Worm (Caenorhabditis elegans) whole organism, late embryonic: ENCODE results near the gene srbc-65.

ENCODE experiments used
- C08G9.2 ChIP-seq: sonication (generic microtip); optimal IDR thresholded peaks from 2 replicates; lab custom pipeline; 2016; ENCODE audit warnings: mild to moderate bottlenecking, missing genetic modification characterization, moderate library complexity, missing compliant biosample characterization
- F13H6.1 ChIP-seq: sonication (generic microtip); optimal IDR thresholded peaks from 2 replicates; lab custom pipeline; 2016; ENCODE audit warnings: missing genetic modification characterization, missing compliant biosample characterization
- ahr-1 ChIP-seq: sonication (generic microtip); optimal IDR thresholded peaks from 2 replicates; lab custom pipeline; 2016; ENCODE audit warnings: missing genetic modification characterization, missing compliant biosample characterization
- ama-1 ChIP-seq: fragments of 150-350 bp; optimal IDR thresholded peaks from 2 replicates; lab custom pipeline; 2014
- ceh-14 ChIP-seq: sonication (generic microtip); optimal IDR thresholded peaks from 2 replicates; lab custom pipeline; 2016; ENCODE audit warnings: missing genotype, missing genetic modification characterization, missing compliant biosample characterization
- ceh-19 ChIP-seq: fragments of 200-800 bp; sonication (Bioruptor generic); optimal IDR thresholded peaks from 2 replicates; lab custom pipeline; 2018; ENCODE audit warnings: mild to moderate bottlenecking, missing genetic modification characterization, missing compliant biosample characterization
- ceh-22 ChIP-seq: sonication (generic microtip); optimal IDR thresholded peaks from 2 replicates; lab custom pipeline; 2017; ENCODE audit warnings: missing biosample characterization, missing genetic modification characterization
- ceh-31 ChIP-seq: sonication (generic microtip); optimal IDR thresholded peaks from 2 replicates; lab custom pipeline; 2016; ENCODE audit warnings: missing genetic modification characterization, missing compliant biosample characterization
- ceh-34 ChIP-seq: sonication (generic microtip); optimal IDR thresholded peaks from 2 replicates; lab custom pipeline; 2016; ENCODE audit warnings: mild to moderate bottlenecking, missing genetic modification characterization, missing compliant biosample characterization
- ceh-48 ChIP-seq: sonication (generic microtip); optimal IDR thresholded peaks from 2 replicates; lab custom pipeline; 2016; ENCODE audit warnings: missing genetic modification characterization, inconsistent platforms, missing compliant biosample characterization
- ceh-6 ChIP-seq: fragments of 200-800 bp; sonication (Bioruptor generic); optimal IDR thresholded peaks from 2 replicates; lab custom pipeline; 2018; ENCODE audit warnings: mild to moderate bottlenecking, missing genetic modification characterization, missing compliant biosample characterization
- dmd-4 ChIP-seq: sonication (generic microtip); optimal IDR thresholded peaks from 2 replicates; lab custom pipeline; 2016; ENCODE audit warnings: borderline replicate concordance, missing genetic modification characterization, missing compliant biosample characterization
- elt-2 ChIP-seq: sonication (generic microtip); optimal IDR thresholded peaks from 2 replicates; lab custom pipeline; 2016; ENCODE audit warnings: missing genetic modification reagents, missing genetic modification characterization, missing compliant biosample characterization
- elt-4 ChIP-seq: sonication (generic microtip); optimal IDR thresholded peaks from 2 replicates; lab custom pipeline; 2016; ENCODE audit warnings: missing genetic modification characterization, missing compliant biosample characterization
- fkh-10 ChIP-seq: fragments of 150-350 bp; optimal IDR thresholded peaks from 2 replicates; lab custom pipeline; 2014; ENCODE audit warnings: missing biosample characterization, missing genetic modification reagents, missing genetic modification characterization
- gmeb-2 ChIP-seq: sonication (generic microtip); optimal IDR thresholded peaks from 2 replicates; lab custom pipeline; 2016; ENCODE audit warnings: missing genetic modification characterization, inconsistent platforms, missing compliant biosample characterization
- hlh-15 ChIP-seq: sonication (generic microtip); optimal IDR thresholded peaks from 2 replicates; lab custom pipeline; 2016; ENCODE audit warnings: missing genetic modification characterization, missing compliant biosample characterization
- hlh-8 ChIP-seq: sonication (generic microtip); optimal IDR thresholded peaks from 2 replicates; lab custom pipeline; 2016; ENCODE audit warnings: missing genotype, missing genetic modification characterization, missing compliant biosample characterization
- nfya-1 ChIP-seq: sonication (generic microtip); optimal IDR thresholded peaks from 2 replicates; lab custom pipeline; 2017; ENCODE audit warnings: missing genetic modification characterization, mild to moderate bottlenecking, missing compliant biosample characterization, antibody characterized with exemption, moderate library complexity
- nhr-11 ChIP-seq: fragments of 150-350 bp; optimal IDR thresholded peaks from 2 replicates; lab custom pipeline; 2014; ENCODE audit warnings: missing biosample characterization, missing genetic modification characterization
- npax-4 ChIP-seq: sonication (generic microtip); optimal IDR thresholded peaks from 2 replicates; lab custom pipeline; 2016; ENCODE audit warnings: missing genetic modification characterization, missing compliant biosample characterization
- pax-1 ChIP-seq: fragments of 150-350 bp; optimal IDR thresholded peaks from 2 replicates; lab custom pipeline; 2014; ENCODE audit warnings: missing biosample characterization, missing genetic modification characterization
- pha-2 ChIP-seq: sonication (generic microtip); optimal IDR thresholded peaks from 2 replicates; lab custom pipeline; 2017; ENCODE audit warnings: mild to moderate bottlenecking, missing genetic modification characterization, missing compliant biosample characterization
- pqm-1 ChIP-seq: sonication (generic microtip); optimal IDR thresholded peaks from 2 replicates; lab custom pipeline; 2016; ENCODE audit warnings: missing genetic modification characterization, missing compliant biosample characterization
- rnt-1 ChIP-seq: sonication (generic microtip); optimal IDR thresholded peaks from 2 replicates; lab custom pipeline; 2016; ENCODE audit warnings: missing genetic modification characterization, missing compliant biosample characterization
- sox-2 ChIP-seq: fragments of 200-800 bp; sonication (Bioruptor generic); IDR thresholded peaks from 2 replicates; pipeline ENCODE4 v1.3.6; 2022; ENCODE audit warnings: missing genetic modification reagents, missing genetic modification characterization, missing compliant biosample characterization
- syd-9 ChIP-seq: sonication (generic microtip); optimal IDR thresholded peaks from 2 replicates; lab custom pipeline; 2016; ENCODE audit warnings: mild to moderate bottlenecking, missing genetic modification characterization, moderate library complexity, missing compliant biosample characterization
- tbx-7 ChIP-seq: sonication (generic microtip); optimal IDR thresholded peaks from 2 replicates; lab custom pipeline; 2016; ENCODE audit warnings: missing genotype, missing genetic modification characterization, missing compliant biosample characterization
- ttx-3 ChIP-seq: sonication (generic microtip); optimal IDR thresholded peaks from 2 replicates; lab custom pipeline; 2016; ENCODE audit warnings: missing genetic modification reagents, missing genetic modification characterization, missing compliant biosample characterization
- unc-3 ChIP-seq, 2 experiments: fragments of 200-800 bp in 1 of 2; sonication (Bioruptor generic) in 1 of 2; sonication (generic microtip) in 1 of 2; conservative IDR thresholded peaks in 1 of 2; optimal IDR thresholded peaks in 1 of 2; 2 replicates each; pipeline versions ENCODE4 v1.3.6 to Lab custom; 2016 to 2022; ENCODE audit warnings: missing compliant biosample characterization in 2 of 2, missing genetic modification characterization in 2 of 2, missing genetic modification reagents in 1 of 2
- unc-42 ChIP-seq: sonication (generic microtip); optimal IDR thresholded peaks from 2 replicates; lab custom pipeline; 2016; ENCODE audit warnings: missing genotype, missing genetic modification characterization, missing compliant biosample characterization
- unc-55 ChIP-seq: sonication (generic microtip); optimal IDR thresholded peaks from 2 replicates; lab custom pipeline; 2017; ENCODE audit warnings: missing biosample characterization, missing genetic modification reagents, missing genetic modification characterization
- zip-5 ChIP-seq: sonication (generic microtip); optimal IDR thresholded peaks from 2 replicates; lab custom pipeline; 2016; ENCODE audit warnings: missing genetic modification characterization, missing compliant biosample characterization
- ztf-16 ChIP-seq: sonication (generic microtip); optimal IDR thresholded peaks from 2 replicates; lab custom pipeline; 2017; ENCODE audit warnings: missing genetic modification characterization, missing compliant biosample characterization

Gene srbc-65

ce11 chrV:16526858-16527257 is 23.9 kb upstream of the srbc-65 start, which contains the start of gene F36D3.8:
TSS of gene F36D3.8 (plus strand) at chrV:16527158.
- no peak for TF ChIP-seq tbx-7 (tag; lab: Kevin White, UChicago)
- no peak for TF ChIP-seq ceh-14 (tag; lab: Kevin White, UChicago)
- no peak for TF ChIP-seq hlh-8 (tag; lab: Kevin White, UChicago)
- no peak for TF ChIP-seq ceh-6 (GFP tag; lab: Kevin White, UChicago)
- no peak for TF ChIP-seq ceh-31 (tag; lab: Kevin White, UChicago)
- TF ChIP-seq pax-1, result no peak
- no peak for TF ChIP-seq rnt-1 (tag; lab: Kevin White, UChicago)
- TF ChIP-seq syd-9 (tag; lab: Kevin White, UChicago), result no peak
- no peak for TF ChIP-seq nhr-11 (tag; lab: Kevin White, UChicago)
- no peak for TF ChIP-seq ceh-34 (tag; lab: Kevin White, UChicago)
- no peak for TF ChIP-seq hlh-15 (tag; lab: Kevin White, UChicago)
- TF ChIP-seq ceh-19, result no peak
- TF ChIP-seq nfya-1 (tag; lab: Kevin White, UChicago), result no peak
- no peak for TF ChIP-seq unc-42
- TF ChIP-seq C08G9.2 (tag; lab: Kevin White, UChicago), result no peak
- TF ChIP-seq pqm-1, result no peak
- no peak for TF ChIP-seq npax-4 (tag; lab: Kevin White, UChicago)
- TF ChIP-seq pha-2 (tag; lab: Kevin White, UChicago), result no peak
- no peak for TF ChIP-seq ceh-22 (tag; lab: Kevin White, UChicago)

DNA sequence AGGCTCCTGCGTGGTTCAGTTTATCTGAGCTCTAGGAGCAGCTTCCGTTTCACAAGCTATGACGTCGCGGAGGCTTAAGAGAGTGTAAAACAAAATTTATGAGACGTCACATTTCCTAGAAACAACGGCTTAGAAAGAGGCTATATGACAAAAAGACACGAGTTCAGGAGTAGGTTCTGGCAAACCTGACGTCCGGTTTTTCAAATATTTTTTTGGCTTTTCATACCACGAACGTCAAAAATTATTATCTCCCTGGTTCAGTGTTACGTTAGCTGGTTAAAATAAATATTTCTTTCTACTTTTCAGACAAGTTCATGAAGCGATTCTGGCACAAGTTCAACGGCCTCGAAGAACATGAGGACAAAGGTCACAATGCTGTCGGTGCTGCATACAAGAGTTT is 23.0 kb upstream of the srbc-65 start, which contains the start of gene F36D3.16:
F36D3.16 (plus strand) TSS at position 301 of the 400 bp plus-strand sequence.
- no peak for TF ChIP-seq F13H6.1 (tag; lab: Kevin White, UChicago)
- no peak for TF ChIP-seq unc-3 (GFP tag; conservative IDR thresholded peaks at IDR 0.05; lab: Robert Waterston, UW)
- TF ChIP-seq unc-3 (tag; optimal IDR thresholded peaks at IDR 0.05; lab: Kevin White, UChicago), result no peak
- no peak for TF ChIP-seq ztf-16 (tag; lab: Kevin White, UChicago)
- no peak for TF ChIP-seq elt-2
- TF ChIP-seq rnt-1 (tag; lab: Kevin White, UChicago), result no peak
- no peak for TF ChIP-seq gmeb-2
- no peak for TF ChIP-seq hlh-15 (tag; lab: Kevin White, UChicago)
- no peak for TF ChIP-seq ceh-48 (tag; lab: Kevin White, UChicago)
- TF ChIP-seq unc-55 (GFP tag; lab: Kevin White, UChicago), result no peak
- TF ChIP-seq unc-42, result no peak
- no peak for TF ChIP-seq pqm-1
- TF ChIP-seq zip-5 (tag; lab: Kevin White, UChicago), result no peak

DNA sequence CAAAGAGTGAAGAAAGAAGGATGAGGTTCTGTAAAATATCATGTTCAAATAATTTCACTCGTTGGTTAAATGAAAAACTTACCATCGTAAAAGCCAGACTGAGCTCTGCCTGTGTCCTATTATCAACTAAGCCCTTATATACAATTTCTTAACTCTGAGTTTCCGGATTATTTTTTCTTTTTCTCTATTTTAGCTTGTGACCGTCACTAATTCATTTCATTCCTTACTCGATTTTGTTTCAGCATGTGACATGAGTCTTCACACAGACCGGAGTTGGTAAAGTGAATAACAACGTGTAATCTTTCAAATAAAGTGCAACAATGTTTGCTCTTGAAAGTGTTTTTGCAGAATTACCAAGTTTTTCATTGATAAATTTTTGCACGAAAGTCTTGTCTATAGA is 16.8 kb upstream of the srbc-65 start, which contains the start of gene cpr-2:
cpr-2 (minus strand) TSS at position 101 of the 400 bp plus-strand sequence.
- no peak for TF ChIP-seq ceh-34 (tag; lab: Kevin White, UChicago)
- TF ChIP-seq, all 69 proteins: peak for 0

DNA sequence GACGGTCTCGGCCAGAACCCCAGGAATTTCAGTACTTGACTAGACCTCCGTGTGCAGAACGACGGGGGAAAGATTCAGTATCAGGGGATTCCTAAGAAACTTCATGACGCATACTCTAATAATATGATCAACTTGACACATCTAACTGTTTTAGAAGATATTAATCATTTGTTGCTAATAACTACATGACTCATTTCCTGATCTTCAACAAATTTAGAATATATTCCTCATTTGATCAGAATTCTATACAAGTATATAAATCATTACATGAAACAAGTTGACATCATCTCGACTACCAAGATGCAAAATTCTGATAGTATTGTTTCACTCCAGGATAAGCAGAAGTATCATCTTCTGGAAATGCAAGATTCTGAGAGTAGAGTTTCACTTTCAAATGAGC is 15.6 kb upstream of the srbc-65 start, which contains the start of gene Y32B12B.8:
Y32B12B.8 (plus strand) TSS at position 301 of the 400 bp plus-strand sequence.
- no peak for TF ChIP-seq npax-4 (tag; lab: Kevin White, UChicago)
- no peak for TF ChIP-seq ceh-6 (GFP tag; lab: Kevin White, UChicago)
- TF ChIP-seq ama-1 (lab: Kevin White, UChicago), result no peak
- no peak for TF ChIP-seq gmeb-2
- TF ChIP-seq sox-2 (GFP tag; lab: Robert Waterston, UW), result no peak
- no peak for TF ChIP-seq syd-9 (tag; lab: Kevin White, UChicago)
- TF ChIP-seq nhr-11 (tag; lab: Kevin White, UChicago), result no peak
- no peak for TF ChIP-seq dmd-4 (tag; lab: Kevin White, UChicago)
- no peak for TF ChIP-seq ahr-1 (tag; lab: Kevin White, UChicago)
- no peak for TF ChIP-seq elt-4 (tag; lab: Kevin White, UChicago)
- no peak for TF ChIP-seq ttx-3 (tag; lab: Kevin White, UChicago)
- no peak for TF ChIP-seq ztf-16 (tag; lab: Kevin White, UChicago)
- TF ChIP-seq fkh-10 (GFP tag; lab: Kevin White, UChicago), result no peak
- TF ChIP-seq pax-1, result no peak
